Worm (Caenorhabditis elegans): Measurements from ENCODE around the gene srx-78.

- TF ChIP-seq nhr-25 (tag; optimal IDR thresholded peaks at IDR 0.05) (no peak), ceh-82 (tag; optimal IDR thresholded peaks at IDR 0.05) (no peak), lin-13 (GFP tag; optimal IDR thresholded peaks at IDR 0.05) (no peak), ama-1 (optimal IDR thresholded peaks at IDR 0.05) (no peak), egl-27 (tag; optimal IDR thresholded peaks at IDR 0.05) (no peak), nhr-237 (tag; optimal IDR thresholded peaks at IDR 0.05) (no peak), ztf-11 (tag; optimal IDR thresholded peaks at IDR 0.05) (no peak), unc-55 (GFP tag; optimal IDR thresholded peaks at IDR 0.05) (no peak), aly-2 (tag; optimal IDR thresholded peaks at IDR 0.05) (no peak), zag-1 (tag; optimal IDR thresholded peaks at IDR 0.05) (no peak), unc-62 (GFP tag; optimal IDR thresholded peaks at IDR 0.05) (no peak)
Observed at ce11 chrV:15072738-15073137, 22.1 kb upstream of the srx-78 start.

Measured in whole organism, L2 larva.